Fruit fly (Drosophila melanogaster) whole organism, embryonic: ENCODE data around the gene CG17224.

ENCODE experiments used
- Adf1 ChIP-seq: fragments of 200-800 bp; sonication (Bioruptor generic); IDR thresholded peaks from 2 replicates; pipeline ENCODE4 v1.3.6; 2022; ENCODE audit warnings: missing biosample characterization, missing genetic modification characterization
- Atf3 ChIP-seq: fragments of 200-800 bp; sonication (Bioruptor generic); optimal IDR thresholded peaks from 3 replicates; lab custom pipeline; 2016; ENCODE audit warnings: missing biosample characterization, missing genetic modification characterization
- B-H2 ChIP-seq: fragments of 200-800 bp; sonication (Bioruptor generic); optimal IDR thresholded peaks from 2 replicates; lab custom pipeline; 2018; ENCODE audit warnings: missing biosample characterization, mild to moderate bottlenecking, missing genetic modification characterization
- BEAF-32 ChIP-seq: fragments of 200-800 bp; sonication (Bioruptor generic); optimal IDR thresholded peaks from 3 replicates; lab custom pipeline; 2017; ENCODE audit warnings: missing biosample characterization, missing genetic modification characterization, mild to moderate bottlenecking, moderate library complexity, missing genetic modification reagents
- CG1024 ChIP-seq: fragments of 200-800 bp; sonication (Bioruptor generic); IDR thresholded peaks from 2 replicates; pipeline ENCODE4 v1.3.6; 2022; ENCODE audit warnings: missing biosample characterization, missing genetic modification characterization
- CG10543 ChIP-seq: fragments of 200-800 bp; sonication (Bioruptor generic); optimal IDR thresholded peaks from 3 replicates; lab custom pipeline; 2017; ENCODE audit warnings: missing biosample characterization, mild to moderate bottlenecking, missing genetic modification characterization, moderate library complexity
- CG11085 ChIP-seq: fragments of 200-800 bp; sonication (Bioruptor generic); IDR thresholded peaks from 2 replicates; pipeline ENCODE4 v1.3.6; 2022; ENCODE audit warnings: missing biosample characterization, missing genetic modification characterization
- CG11093 ChIP-seq: fragments of 200-800 bp; sonication (Bioruptor generic); IDR thresholded peaks from 3 replicates; pipeline ENCODE4 v1.3.6; 2022; ENCODE audit warnings: missing biosample characterization, missing genetic modification characterization
- CG11398 ChIP-seq: fragments of 200-800 bp; sonication (Bioruptor generic); optimal IDR thresholded peaks from 2 replicates; lab custom pipeline; 2016; ENCODE audit warnings: missing biosample characterization, missing genetic modification characterization
- CG13296 ChIP-seq: fragments of 200-800 bp; sonication (Bioruptor generic); optimal IDR thresholded peaks from 3 replicates; lab custom pipeline; 2018; ENCODE audit warnings: missing biosample characterization, mild to moderate bottlenecking, missing genetic modification characterization
- CG14050 ChIP-seq: fragments of 200-800 bp; sonication (Bioruptor generic); IDR thresholded peaks from 3 replicates; pipeline ENCODE4 v1.3.6; 2022; ENCODE audit warnings: missing biosample characterization, missing genetic modification characterization
- CG17568 ChIP-seq: fragments of 200-800 bp; sonication (Bioruptor generic); optimal IDR thresholded peaks from 2 replicates; lab custom pipeline; 2018; ENCODE audit warnings: missing biosample characterization, mild to moderate bottlenecking, missing genetic modification characterization, moderate library complexity
- CG1792 ChIP-seq: fragments of 200-800 bp; sonication (Bioruptor generic); optimal IDR thresholded peaks from 2 replicates; lab custom pipeline; 2016; ENCODE audit warnings: missing biosample characterization, missing genetic modification characterization
- CG18262 ChIP-seq: fragments of 200-800 bp; optimal IDR thresholded peaks from 3 replicates; lab custom pipeline; 2019; ENCODE audit warnings: missing biosample characterization, mild to moderate bottlenecking, missing genetic modification characterization, moderate library complexity
- CG1832 ChIP-seq: fragments of 200-800 bp; sonication (Bioruptor generic); optimal IDR thresholded peaks from 2 replicates; lab custom pipeline; 2017; ENCODE audit warnings: missing biosample characterization, mild to moderate bottlenecking, missing genetic modification characterization, inconsistent platforms
- CG18476 ChIP-seq: fragments of 200-800 bp; sonication (Bioruptor generic); optimal IDR thresholded peaks from 2 replicates; lab custom pipeline; 2016; ENCODE audit warnings: missing biosample characterization, mild to moderate bottlenecking, missing genetic modification characterization
- CG34224 ChIP-seq: fragments of 200-800 bp; sonication (Bioruptor generic); IDR thresholded peaks from 3 replicates; pipeline ENCODE4 v1.3.6; 2022; ENCODE audit warnings: missing biosample characterization, missing genetic modification characterization; ENCODE audit not compliant: partially characterized antibody
- CG4730 ChIP-seq: fragments of 200-800 bp; sonication (Bioruptor generic); IDR thresholded peaks from 2 replicates; pipeline ENCODE4 v1.3.6; 2022; ENCODE audit warnings: missing biosample characterization, missing genetic modification characterization
- CG6175 ChIP-seq: fragments of 200-800 bp; sonication (Bioruptor generic); IDR thresholded peaks from 3 replicates; pipeline ENCODE4 v1.3.6; 2022; ENCODE audit warnings: missing biosample characterization, missing genetic modification characterization
- CG6272 ChIP-seq: fragments of 200-800 bp; sonication (Bioruptor generic); IDR thresholded peaks from 2 replicates; pipeline ENCODE4 v1.3.6; 2022; ENCODE audit warnings: missing biosample characterization, missing genetic modification characterization
- CG6765 ChIP-seq: fragments of 200-800 bp; sonication (Bioruptor generic); optimal IDR thresholded peaks from 3 replicates; lab custom pipeline; 2017; ENCODE audit warnings: missing biosample characterization, mild to moderate bottlenecking, missing genetic modification characterization
- CG7271 ChIP-seq: fragments of 200-800 bp; sonication (Bioruptor generic); optimal IDR thresholded peaks from 2 replicates; lab custom pipeline; 2018; ENCODE audit warnings: missing biosample characterization, mild to moderate bottlenecking, missing genetic modification characterization, moderate library complexity
- CG8944 ChIP-seq: fragments of 200-800 bp; sonication (Bioruptor generic); optimal IDR thresholded peaks from 3 replicates; lab custom pipeline; 2016; ENCODE audit warnings: missing biosample characterization, missing genetic modification characterization
- CG9932 ChIP-seq: fragments of 200-800 bp; sonication (Bioruptor generic); IDR thresholded peaks from 2 replicates; pipeline ENCODE4 v1.3.6; 2022; ENCODE audit warnings: missing biosample characterization, missing genetic modification characterization
- CoRest ChIP-seq: fragments of 200-800 bp; sonication (Bioruptor generic); optimal IDR thresholded peaks from 3 replicates; lab custom pipeline; 2018; ENCODE audit warnings: missing biosample characterization, mild to moderate bottlenecking, missing genetic modification characterization, moderate library complexity
- Dfd ChIP-seq, 2 experiments: fragments of >200 bp; optimal IDR thresholded peaks; 2 replicates each; lab custom pipeline; 2017; ENCODE audit warnings: missing biosample characterization in 2 of 2, missing genetic modification characterization in 2 of 2
- Dip2 ChIP-seq: fragments of 200-800 bp; sonication (Bioruptor generic); IDR thresholded peaks from 2 replicates; pipeline ENCODE4 v1.3.6; 2022; ENCODE audit warnings: missing biosample characterization, missing genetic modification characterization
- Doc2 ChIP-seq: fragments of 200-800 bp; sonication (Bioruptor generic); IDR thresholded peaks from 2 replicates; pipeline ENCODE4 v1.3.6; 2022; ENCODE audit warnings: missing biosample characterization, missing genetic modification characterization
- Fer3 ChIP-seq: fragments of 200-800 bp; sonication (Bioruptor generic); optimal IDR thresholded peaks from 2 replicates; lab custom pipeline; 2018; ENCODE audit warnings: missing biosample characterization, mild to moderate bottlenecking, missing genetic modification characterization, moderate library complexity
- HLH4C ChIP-seq: fragments of 200-800 bp; sonication (Bioruptor generic); IDR thresholded peaks from 3 replicates; pipeline ENCODE4 v1.3.6; 2022; ENCODE audit warnings: missing biosample characterization, missing genetic modification characterization; ENCODE audit not compliant: partially characterized antibody
- Lpt ChIP-seq: fragments of >200 bp; optimal IDR thresholded peaks from 2 replicates; lab custom pipeline; 2018; ENCODE audit warnings: missing biosample characterization, missing genetic modification characterization
- MESR4 ChIP-seq: fragments of 200-800 bp; sonication (Bioruptor generic); optimal IDR thresholded peaks from 2 replicates; lab custom pipeline; 2018; ENCODE audit warnings: missing biosample characterization, mild to moderate bottlenecking, missing genetic modification characterization, moderate library complexity
- Mad ChIP-seq: fragments of 200-800 bp; sonication (Bioruptor generic); optimal IDR thresholded peaks from 2 replicates; lab custom pipeline; 2016; ENCODE audit warnings: missing biosample characterization, missing genetic modification characterization
- NK7.1 ChIP-seq: fragments of 200-800 bp; sonication (Bioruptor generic); optimal IDR thresholded peaks from 3 replicates; lab custom pipeline; 2016; ENCODE audit warnings: missing biosample characterization, missing genetic modification characterization
- cad ChIP-seq: fragments of >200 bp; optimal IDR thresholded peaks from 2 replicates; lab custom pipeline; 2017; ENCODE audit warnings: missing biosample characterization, missing genetic modification characterization
- cg ChIP-seq: fragments of 200-800 bp; sonication (Bioruptor generic); optimal IDR thresholded peaks from 3 replicates; lab custom pipeline; 2019; ENCODE audit warnings: missing biosample characterization, mild to moderate bottlenecking, missing genetic modification characterization, moderate library complexity
- chn ChIP-seq: fragments of 200-800 bp; sonication (Bioruptor generic); optimal IDR thresholded peaks from 2 replicates; lab custom pipeline; 2016; ENCODE audit warnings: missing biosample characterization, missing genetic modification characterization
- dati ChIP-seq: fragments of 200-800 bp; sonication (Bioruptor generic); IDR thresholded peaks from 2 replicates; pipeline ENCODE4 v1.3.6; 2022; ENCODE audit warnings: missing biosample characterization, missing genetic modification characterization
- disco-r ChIP-seq: fragments of 200-800 bp; sonication (Bioruptor generic); optimal IDR thresholded peaks from 2 replicates; lab custom pipeline; 2016; ENCODE audit warnings: missing biosample characterization, missing genetic modification characterization
- fd102C ChIP-seq: fragments of 200-800 bp; sonication (Bioruptor generic); optimal IDR thresholded peaks from 2 replicates; lab custom pipeline; 2018; ENCODE audit warnings: missing biosample characterization, mild to moderate bottlenecking, missing genetic modification characterization, moderate library complexity
- gce ChIP-seq: fragments of 200-800 bp; sonication (Bioruptor generic); IDR thresholded peaks from 3 replicates; pipeline ENCODE4 v1.3.6; 2022; ENCODE audit warnings: missing biosample characterization, missing genetic modification characterization
- grau ChIP-seq: fragments of 200-800 bp; optimal IDR thresholded peaks from 3 replicates; lab custom pipeline; 2019; ENCODE audit warnings: missing biosample characterization, mild to moderate bottlenecking, missing genetic modification characterization, moderate library complexity
- grn ChIP-seq: fragments of 200-800 bp; sonication (Bioruptor generic); optimal IDR thresholded peaks from 3 replicates; lab custom pipeline; 2017; ENCODE audit warnings: missing biosample characterization, missing genetic modification characterization
- lab ChIP-seq: fragments of 200-800 bp; sonication (Bioruptor generic); optimal IDR thresholded peaks from 3 replicates; lab custom pipeline; 2017; ENCODE audit warnings: missing biosample characterization, missing genetic modification characterization, mild to moderate bottlenecking, moderate library complexity, missing genetic modification reagents
- mld ChIP-seq: fragments of 200-800 bp; sonication (Bioruptor generic); IDR thresholded peaks from 3 replicates; pipeline ENCODE4 v1.3.6; 2022; ENCODE audit warnings: missing biosample characterization, missing genetic modification characterization; ENCODE audit not compliant: partially characterized antibody
- phol ChIP-seq: fragments of 200-800 bp; sonication (Bioruptor generic); optimal IDR thresholded peaks from 3 replicates; lab custom pipeline; 2018; ENCODE audit warnings: missing biosample characterization, mild to moderate bottlenecking, missing genetic modification characterization, moderate library complexity
- repo ChIP-seq: fragments of 200-800 bp; sonication (Bioruptor generic); optimal IDR thresholded peaks from 2 replicates; lab custom pipeline; 2016; ENCODE audit warnings: missing biosample characterization, missing genetic modification characterization
- sens-2 ChIP-seq: fragments of 200-800 bp; sonication (Bioruptor generic); IDR thresholded peaks from 2 replicates; pipeline ENCODE4 v1.3.6; 2022; ENCODE audit warnings: missing biosample characterization, missing genetic modification characterization
- shn ChIP-seq: fragments of 200-800 bp; sonication (Bioruptor generic); optimal IDR thresholded peaks from 3 replicates; lab custom pipeline; 2016; ENCODE audit warnings: missing biosample characterization, missing genetic modification characterization
- tll ChIP-seq, 2 experiments: fragments of 200-800 bp in 1 of 2; fragments of >200 bp in 1 of 2; sonication (Bioruptor generic) in 1 of 2; optimal IDR thresholded peaks; 2 replicates each; lab custom pipeline; 2017 to 2019; ENCODE audit warnings: missing biosample characterization in 2 of 2, missing genetic modification characterization in 2 of 2, mild to moderate bottlenecking in 1 of 2, moderate library complexity in 1 of 2
- ttk ChIP-seq: fragments of 200-800 bp; sonication (Bioruptor generic); IDR thresholded peaks from 2 replicates; pipeline ENCODE4 v2.1.2; 2022; ENCODE audit warnings: missing biosample characterization, missing genetic modification characterization
- vnd ChIP-seq: fragments of 200-800 bp; sonication (Bioruptor generic); IDR thresholded peaks from 3 replicates; pipeline ENCODE4 v1.3.6; 2022; ENCODE audit warnings: missing biosample characterization, missing genetic modification characterization; ENCODE audit not compliant: partially characterized antibody

Gene CG17224

DNA sequence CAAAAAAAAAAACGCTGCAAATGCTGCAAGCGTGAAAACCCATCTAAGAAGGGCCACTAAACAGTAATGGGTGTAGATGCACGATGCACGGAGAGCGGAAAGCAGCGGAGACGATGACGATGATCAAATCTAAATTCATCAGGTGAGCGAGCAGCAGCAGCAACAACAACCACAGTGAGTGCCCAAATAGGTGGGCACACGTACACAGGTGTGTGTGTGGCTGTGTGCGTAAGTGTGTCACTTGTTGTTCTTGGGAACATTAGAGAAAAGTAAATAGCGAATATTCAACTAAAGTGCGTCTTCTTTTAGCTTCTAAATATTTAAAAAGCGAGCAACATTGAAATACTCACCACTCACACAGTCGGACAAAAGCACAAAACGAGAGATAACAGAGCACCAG is 24.9 kb downstream of the CG17224 start:
- TF ChIP-seq lab (GFP tag; lab: Kevin White, UChicago), result no peak
- TF ChIP-seq CG18262, result no peak
- no peak for TF ChIP-seq Mad (GFP tag; lab: Kevin White, UChicago)
- TF ChIP-seq Lpt (GFP tag; lab: Kevin White, UChicago), result no peak
- no peak for TF ChIP-seq grn (GFP tag; lab: Kevin White, UChicago)
- TF ChIP-seq vnd (GFP tag; lab: Robert Waterston, UW), result no peak
- no peak for TF ChIP-seq CG1024 (GFP tag; lab: Robert Waterston, UW)
- TF ChIP-seq CoRest (tag; lab: Kevin White, UChicago), result no peak
- TF ChIP-seq Dfd (GFP tag; optimal IDR thresholded peaks at IDR 0.05; lab: Kevin White, UChicago), result no peak
- no peak for TF ChIP-seq CG7271 (tag; lab: Kevin White, UChicago)
- TF ChIP-seq Doc2, result no peak
- TF ChIP-seq CG13296, result peak; percentile 14
- TF ChIP-seq sens-2 (GFP tag; lab: Robert Waterston, UW), result no peak
- no peak for TF ChIP-seq HLH4C (GFP tag; lab: Robert Waterston, UW)
- TF ChIP-seq chn, result no peak
- no peak for TF ChIP-seq CG9932 (GFP tag; lab: Robert Waterston, UW)
- no peak for TF ChIP-seq dati (GFP tag; lab: Robert Waterston, UW)
- no peak for TF ChIP-seq CG6765 (GFP tag; lab: Kevin White, UChicago)
- no peak for TF ChIP-seq CG6175 (GFP tag; lab: Robert Waterston, UW)
- no peak for TF ChIP-seq repo
- no peak for TF ChIP-seq shn (GFP tag; lab: Kevin White, UChicago)
- 0 out of 3 replicates have a peak, but pooled peaks have one; percentile 26 for TF ChIP-seq gce (GFP tag; lab: Robert Waterston, UW)
- TF ChIP-seq Atf3 (GFP tag; lab: Kevin White, UChicago), result no peak
- TF ChIP-seq CG1832 (GFP tag; lab: Kevin White, UChicago), result no peak
- no peak for TF ChIP-seq cad (GFP tag; lab: Kevin White, UChicago)
- TF ChIP-seq disco-r (GFP tag; lab: Kevin White, UChicago), result no peak
- no peak for TF ChIP-seq CG4730 (GFP tag; lab: Robert Waterston, UW)
- TF ChIP-seq BEAF-32 (GFP tag; lab: Kevin White, UChicago), result no peak
- TF ChIP-seq ttk, result no peak
- TF ChIP-seq CG11085 (GFP tag; lab: Robert Waterston, UW), result no peak
- no peak for TF ChIP-seq CG14050 (GFP tag; lab: Robert Waterston, UW)
- no peak for TF ChIP-seq CG11093 (GFP tag; lab: Robert Waterston, UW)
- no peak for TF ChIP-seq Dip2 (GFP tag; lab: Robert Waterston, UW)
- no peak for TF ChIP-seq CG11398 (GFP tag; lab: Kevin White, UChicago)
- TF ChIP-seq Fer3 (tag; lab: Kevin White, UChicago), result no peak
- TF ChIP-seq CG10543 (GFP tag; lab: Kevin White, UChicago), result peak; percentile 66
- no peak for TF ChIP-seq CG34224 (GFP tag; lab: Robert Waterston, UW)
- TF ChIP-seq mld, result 0 out of 3 replicates have a peak, but pooled peaks have one; percentile 7
- peak; percentile 30 for TF ChIP-seq MESR4 (GFP tag; lab: Kevin White, UChicago)
- TF ChIP-seq B-H2 (GFP tag; lab: Kevin White, UChicago), result no peak
- no peak for TF ChIP-seq CG17568 (GFP tag; lab: Kevin White, UChicago)
- no peak for TF ChIP-seq Adf1 (GFP tag; lab: Robert Waterston, UW)
- TF ChIP-seq CG8944 (GFP tag; lab: Kevin White, UChicago), result no peak
- TF ChIP-seq cg (GFP tag; lab: Kevin White, UChicago), result peak; percentile 82
- TF ChIP-seq grau, result no peak
- TF ChIP-seq phol (tag; lab: Kevin White, UChicago), result no peak
- no peak for TF ChIP-seq CG1792 (GFP tag; lab: Kevin White, UChicago)
- TF ChIP-seq CG6272 (GFP tag; lab: Robert Waterston, UW), result no peak
- no peak for TF ChIP-seq fd102C (GFP tag; lab: Kevin White, UChicago)
- TF ChIP-seq NK7.1 (GFP tag; lab: Kevin White, UChicago), result no peak
- TF ChIP-seq CG18476 (GFP tag; lab: Kevin White, UChicago), result no peak
- TF ChIP-seq tll (GFP tag; optimal IDR thresholded peaks at IDR 0.05; lab: Kevin White, UChicago), result no peak
